Fruit fly (Drosophila melanogaster): ENCODE measurements around the gene COX7AL2.

COX7AL2 gene

dm6 chr2L:2181971-2182643 is 15.6 kb downstream of the COX7AL2 start:
- no peak for TF ChIP-seq CG12605 (GFP tag; IDR thresholded peaks at IDR 0.05)
- TF ChIP-seq CG15710 (tag; optimal IDR thresholded peaks at IDR 0.05): no peak
- TF ChIP-seq CG17806 (tag; optimal IDR thresholded peaks at IDR 0.05): no peak
- no peak for TF ChIP-seq D1 (tag; optimal IDR thresholded peaks at IDR 0.05)
- TF ChIP-seq rn (GFP tag; IDR thresholded peaks at IDR 0.05): no peak
- no peak for TF ChIP-seq EcR (GFP tag; optimal IDR thresholded peaks at IDR 0.05)

DNA sequence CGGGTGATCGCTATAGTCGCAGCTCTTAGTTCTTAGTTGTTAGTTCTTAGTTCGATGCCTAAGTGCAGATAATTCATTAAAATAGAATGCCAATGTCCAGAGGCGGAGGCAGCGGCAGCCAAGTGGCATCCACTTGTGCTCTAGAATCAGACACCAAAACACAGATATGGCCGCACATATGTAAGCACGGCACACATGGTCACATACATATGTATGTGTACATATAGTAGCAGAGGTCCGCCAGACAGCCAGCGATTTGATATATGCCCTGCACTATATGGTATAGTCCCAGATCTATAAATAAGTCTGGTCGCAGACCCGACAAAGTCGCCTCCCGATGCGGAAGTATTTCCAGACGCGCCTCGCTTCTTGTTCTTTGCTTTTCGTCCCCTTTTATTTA is 17.0 kb downstream of the COX7AL2 start:
- TF ChIP-seq Pif1B (GFP tag; optimal IDR thresholded peaks at IDR 0.05) (no peak), EcR (GFP tag; optimal IDR thresholded peaks at IDR 0.05) (no peak), CG32121 (GFP tag; IDR thresholded peaks at IDR 0.05) (peak; percentile 15; the same call in 1 of the 2 replicates), CG12605 (GFP tag; IDR thresholded peaks at IDR 0.05) (no peak)

- peak; percentile 42 for TF ChIP-seq D1 (tag; optimal IDR thresholded peaks at IDR 0.05)
- peak; percentile 90 for TF ChIP-seq CG14655 (GFP tag; optimal IDR thresholded peaks at IDR 0.05)
- peak; percentile 91 for TF ChIP-seq Ets98B (GFP tag; IDR thresholded peaks at IDR 0.05)
- TF ChIP-seq Pif1A (GFP tag; optimal IDR thresholded peaks at IDR 0.05): peak; percentile 88
- TF ChIP-seq CG10348 (GFP tag; IDR thresholded peaks at IDR 0.05): peak; percentile 50; the same call in 1 of the 2 replicates
- peak; percentile 69 for TF ChIP-seq CG13204 (GFP tag; optimal IDR thresholded peaks at IDR 0.05)
- peak; percentile 90 for TF ChIP-seq CG32121 (GFP tag; IDR thresholded peaks at IDR 0.05)
- TF ChIP-seq rn (GFP tag; IDR thresholded peaks at IDR 0.05): peak; percentile 78
- TF ChIP-seq Pif1B (GFP tag; optimal IDR thresholded peaks at IDR 0.05): peak; percentile 78
- peak; percentile 89 for TF ChIP-seq CG17806 (tag; optimal IDR thresholded peaks at IDR 0.05)
- TF ChIP-seq fd96Ca (GFP tag; IDR thresholded peaks at IDR 0.05): peak; percentile 82; the same call in 2 of the 3 replicates
- TF ChIP-seq CG8159 (tag; optimal IDR thresholded peaks at IDR 0.05): peak; percentile 89
- TF ChIP-seq CG34367 (tag; optimal IDR thresholded peaks at IDR 0.05): peak; percentile 80
- TF ChIP-seq CG15710 (tag; optimal IDR thresholded peaks at IDR 0.05): peak; percentile 85
- TF ChIP-seq CG9948 (tag; optimal IDR thresholded peaks at IDR 0.05): peak; percentile 89
- peak; percentile 61 for TF ChIP-seq EcR (GFP tag; optimal IDR thresholded peaks at IDR 0.05)
- TF ChIP-seq CG8301 (tag; optimal IDR thresholded peaks at IDR 0.05): peak; percentile 89
- TF ChIP-seq gl (tag; optimal IDR thresholded peaks at IDR 0.05): peak; percentile 67
- peak; percentile 90 for TF ChIP-seq CG4496 (GFP tag; IDR thresholded peaks at IDR 0.05)
- peak; percentile 89 for TF ChIP-seq CG12605 (GFP tag; IDR thresholded peaks at IDR 0.05)
- TF ChIP-seq Snoo (tag; optimal IDR thresholded peaks at IDR 0.05): peak; percentile 73
Observed at dm6 chr2L:2180120-2180539, 17.6 kb downstream of the COX7AL2 start.

dm6 chr2L:2179366-2179765 is 18.3 kb downstream of the COX7AL2 start:
- TF ChIP-seq fd96Ca (GFP tag; IDR thresholded peaks at IDR 0.05): 0 out of 3 replicates have a peak, but pooled peaks have one; percentile 5
- no peak for TF ChIP-seq CG13204 (GFP tag; optimal IDR thresholded peaks at IDR 0.05)

DNA sequence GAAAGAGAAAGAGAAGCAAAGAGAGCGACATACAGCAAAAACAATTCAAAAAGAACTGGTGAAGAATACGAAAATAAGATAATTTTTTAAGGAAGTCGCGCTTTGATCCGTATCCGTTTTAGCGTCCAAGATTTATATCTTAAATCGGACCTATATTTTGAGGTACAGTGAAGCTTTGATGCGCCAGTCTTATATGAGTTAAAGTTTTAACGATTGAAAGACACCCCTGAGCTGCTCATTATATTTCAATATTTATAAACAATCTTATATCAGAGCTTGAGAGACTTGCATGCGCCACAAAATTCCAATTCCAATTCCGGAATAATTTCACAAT is 18.9 kb downstream of the COX7AL2 start:
- 0 out of 2 replicates have a peak, but pooled peaks have one; percentile 23 for TF ChIP-seq CG12605 (GFP tag; IDR thresholded peaks at IDR 0.05)
- no peak for TF ChIP-seq CG10348 (GFP tag; IDR thresholded peaks at IDR 0.05)
- peak; percentile 49 for TF ChIP-seq CG4496 (GFP tag; IDR thresholded peaks at IDR 0.05)
- TF ChIP-seq CG8301 (tag; optimal IDR thresholded peaks at IDR 0.05): no peak
- TF ChIP-seq Ets98B (GFP tag; IDR thresholded peaks at IDR 0.05): peak; percentile 19
- TF ChIP-seq CG9948 (tag; optimal IDR thresholded peaks at IDR 0.05): no peak
- TF ChIP-seq CG14655 (GFP tag; optimal IDR thresholded peaks at IDR 0.05): no peak
- no peak for TF ChIP-seq CG34367 (tag; optimal IDR thresholded peaks at IDR 0.05)

DNA sequence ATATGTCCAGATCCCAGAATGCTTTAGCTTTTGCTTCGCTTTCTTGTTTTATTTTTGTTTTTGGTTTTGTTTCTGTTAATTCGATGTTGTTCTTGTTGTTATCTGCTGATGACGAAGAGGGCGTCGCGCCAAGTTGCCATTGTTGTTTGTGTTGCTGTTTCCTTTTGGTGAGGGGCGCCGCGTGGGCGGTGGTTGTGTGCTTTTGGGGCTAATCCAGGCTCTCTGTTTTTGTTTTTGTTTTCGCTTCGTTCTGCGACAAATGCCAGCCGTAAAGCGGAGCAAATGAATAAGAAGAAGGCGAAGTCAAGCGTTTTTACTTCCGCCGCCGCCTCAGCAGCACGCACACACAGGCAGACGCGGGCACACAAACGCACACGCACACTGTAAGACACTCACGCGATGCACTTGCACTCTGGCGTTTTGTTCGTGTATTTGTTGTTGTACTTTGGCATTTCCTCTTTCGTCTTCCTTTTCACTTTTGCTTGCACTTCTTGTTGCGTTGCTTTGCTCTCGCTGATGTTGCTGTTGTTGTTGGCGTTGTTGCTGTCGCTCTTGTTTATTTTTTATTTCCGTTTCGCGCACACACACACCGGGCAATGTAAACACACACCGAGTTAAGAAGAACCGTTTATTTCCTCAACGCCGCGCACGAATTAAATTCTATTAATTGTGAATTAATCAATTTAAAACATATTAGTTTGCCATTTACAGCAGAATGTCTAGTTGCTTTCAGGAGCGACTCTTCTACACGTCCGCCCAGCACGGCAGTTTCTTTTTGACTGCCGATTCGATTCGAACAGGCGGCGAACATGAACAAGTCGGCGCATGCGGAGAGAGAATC is 19.5 kb downstream of the COX7AL2 start, which contains the start of gene aop:
aop (minus strand) TSS at position 786 of the 841 bp plus-strand sequence.
- TF ChIP-seq gl (tag; optimal IDR thresholded peaks at IDR 0.05): peak; percentile 22
- no peak for TF ChIP-seq CG32121 (GFP tag; IDR thresholded peaks at IDR 0.05)
- TF ChIP-seq EcR (GFP tag; optimal IDR thresholded peaks at IDR 0.05): peak; percentile 77
- TF ChIP-seq Ets98B (GFP tag; IDR thresholded peaks at IDR 0.05): no peak
- peak; percentile 57 for TF ChIP-seq CG13204 (GFP tag; optimal IDR thresholded peaks at IDR 0.05)
- peak; percentile 10 for TF ChIP-seq CG8301 (tag; optimal IDR thresholded peaks at IDR 0.05)
- 0 out of 3 replicates have a peak, but pooled peaks have one; percentile 23 for TF ChIP-seq CG4496 (GFP tag; IDR thresholded peaks at IDR 0.05)
- TF ChIP-seq CG9948 (tag; optimal IDR thresholded peaks at IDR 0.05): peak; percentile 5
- TF ChIP-seq CG10348 (GFP tag; IDR thresholded peaks at IDR 0.05): no peak
- TF ChIP-seq CG8159 (tag; optimal IDR thresholded peaks at IDR 0.05): peak; percentile 24
- peak; percentile 44 for TF ChIP-seq Pif1B (GFP tag; optimal IDR thresholded peaks at IDR 0.05)
- TF ChIP-seq rn (GFP tag; IDR thresholded peaks at IDR 0.05): 0 out of 2 replicates have a peak, but pooled peaks have one; percentile 36
- no peak for TF ChIP-seq D1 (tag; optimal IDR thresholded peaks at IDR 0.05)
- peak; percentile 38 for TF ChIP-seq Pif1A (GFP tag; optimal IDR thresholded peaks at IDR 0.05)
- TF ChIP-seq CG17806 (tag; optimal IDR thresholded peaks at IDR 0.05): no peak
- peak; percentile 30 for TF ChIP-seq Snoo (tag; optimal IDR thresholded peaks at IDR 0.05)
- TF ChIP-seq CG14655 (GFP tag; optimal IDR thresholded peaks at IDR 0.05): peak; percentile 30
- peak; percentile 42 for TF ChIP-seq CG34367 (tag; optimal IDR thresholded peaks at IDR 0.05)

Measured in whole organism, pupa.